Worm (Caenorhabditis elegans): ENCODE results near the gene Y41D4A.1.

DNA sequence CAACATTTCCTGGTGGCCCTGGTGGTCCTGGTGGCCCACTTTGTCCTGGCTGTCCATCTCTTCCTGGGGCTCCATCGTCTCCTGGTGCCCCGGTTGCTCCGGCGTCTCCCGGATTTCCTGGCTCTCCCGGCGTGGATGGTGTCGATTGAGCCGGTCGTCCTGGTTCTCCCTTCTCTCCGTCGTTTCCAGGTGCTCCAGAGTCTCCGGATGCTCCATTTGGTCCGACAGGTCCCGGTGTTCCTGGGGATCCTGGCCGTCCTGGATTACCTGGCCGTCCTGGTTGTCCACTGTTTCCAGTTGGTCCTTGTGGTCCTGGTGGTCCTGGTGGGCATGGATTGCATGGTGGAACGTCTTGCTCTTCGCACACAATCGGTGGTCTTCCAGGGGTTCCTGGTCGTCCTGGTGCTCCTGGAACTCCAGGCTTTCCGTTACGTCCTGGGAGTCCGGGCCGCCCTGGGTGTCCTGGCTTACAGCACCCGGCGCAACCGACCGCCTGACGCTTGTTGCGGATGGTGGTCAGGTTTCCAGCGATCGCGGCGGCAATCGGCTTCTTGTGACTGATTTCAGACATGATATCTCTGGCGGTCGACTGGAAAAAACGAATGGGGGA, 46.6 kb downstream of the Y41D4A.1 start:
- TF ChIP-seq dao-5 (tag; optimal IDR thresholded peaks at IDR 0.05) (no peak), W03F9.2 (tag; optimal IDR thresholded peaks at IDR 0.05) (no peak), him-1 (tag; optimal IDR thresholded peaks at IDR 0.05) (no peak)
